Worm (Caenorhabditis elegans) whole organism, mixed stage, embryonic: ENCODE measurements around the gene F38A6.4.

Source experiments
- M03D4.4 ChIP-seq: sonication (generic microtip); optimal IDR thresholded peaks from 2 replicates; lab custom pipeline; 2017; ENCODE audit warnings: mild to moderate bottlenecking, missing genetic modification characterization, missing compliant biosample characterization
- blmp-1 ChIP-seq: fragments of 150-350 bp; optimal IDR thresholded peaks from 2 replicates; lab custom pipeline; 2014; ENCODE audit warnings: missing biosample characterization, missing genetic modification characterization
- ceh-39 ChIP-seq: fragments of 150-350 bp; optimal IDR thresholded peaks from 2 replicates; lab custom pipeline; 2014; ENCODE audit warnings: missing biosample characterization, missing genetic modification characterization
- ceh-43 ChIP-seq: fragments of 200-800 bp; sonication (Bioruptor generic); optimal IDR thresholded peaks from 2 replicates; lab custom pipeline; 2018; ENCODE audit warnings: mild to moderate bottlenecking, missing genetic modification characterization, moderate library complexity, missing compliant biosample characterization
- ceh-83 ChIP-seq: fragments of 200-800 bp; sonication (Bioruptor generic); optimal IDR thresholded peaks from 2 replicates; lab custom pipeline; 2018; ENCODE audit warnings: mild to moderate bottlenecking, missing genetic modification characterization, missing compliant biosample characterization
- ces-1 ChIP-seq: fragments of 150-350 bp; optimal IDR thresholded peaks from 2 replicates; lab custom pipeline; 2014; ENCODE audit warnings: missing biosample characterization, missing genetic modification reagents, missing genetic modification characterization
- elt-3 ChIP-seq: fragments of 150-350 bp; optimal IDR thresholded peaks from 2 replicates; lab custom pipeline; 2014; ENCODE audit warnings: missing biosample characterization, missing genetic modification characterization
- flh-1 ChIP-seq: fragments of 200-800 bp; sonication (Bioruptor generic); optimal IDR thresholded peaks from 2 replicates; lab custom pipeline; 2018; ENCODE audit warnings: mild to moderate bottlenecking, missing genetic modification characterization, moderate library complexity, missing compliant biosample characterization
- hlh-1 ChIP-seq: fragments of 150-350 bp; optimal IDR thresholded peaks from 2 replicates; lab custom pipeline; 2014; ENCODE audit warnings: missing biosample characterization, missing genetic modification reagents, missing genetic modification characterization
- lin-13 ChIP-seq: fragments of 150-350 bp; optimal IDR thresholded peaks from 2 replicates; lab custom pipeline; 2014; ENCODE audit warnings: missing biosample characterization, missing genetic modification characterization
- lin-32 ChIP-seq: fragments of 200-800 bp; sonication (Bioruptor generic); optimal IDR thresholded peaks from 2 replicates; lab custom pipeline; 2018; ENCODE audit warnings: mild to moderate bottlenecking, missing genetic modification characterization, missing compliant biosample characterization
- lsy-2 ChIP-seq: fragments of 150-350 bp; optimal IDR thresholded peaks from 2 replicates; lab custom pipeline; 2014; ENCODE audit warnings: missing biosample characterization, missing genetic modification characterization
- mep-1 ChIP-seq: fragments of 150-350 bp; optimal IDR thresholded peaks from 2 replicates; lab custom pipeline; 2017; ENCODE audit warnings: missing biosample characterization, missing genetic modification reagents, missing genetic modification characterization, inconsistent platforms
- nhr-12 ChIP-seq: fragments of 150-350 bp; optimal IDR thresholded peaks from 2 replicates; lab custom pipeline; 2014; ENCODE audit warnings: missing biosample characterization, missing genetic modification characterization
- nhr-2 ChIP-seq: fragments of 150-350 bp; optimal IDR thresholded peaks from 2 replicates; lab custom pipeline; 2014; ENCODE audit warnings: missing biosample characterization, missing genetic modification characterization
- nhr-237 ChIP-seq: fragments of 150-350 bp; optimal IDR thresholded peaks from 2 replicates; lab custom pipeline; 2014; ENCODE audit warnings: missing biosample characterization, missing genetic modification characterization
- nhr-28 ChIP-seq: fragments of 150-350 bp; optimal IDR thresholded peaks from 2 replicates; lab custom pipeline; 2014; ENCODE audit warnings: missing biosample characterization, missing genetic modification characterization
- nhr-76 ChIP-seq: sonication (generic microtip); optimal IDR thresholded peaks from 2 replicates; lab custom pipeline; 2017; ENCODE audit warnings: missing biosample characterization, missing genetic modification characterization
- pha-4 ChIP-seq: fragments of 150-350 bp; optimal IDR thresholded peaks from 2 replicates; lab custom pipeline; 2018; ENCODE audit warnings: missing biosample characterization, missing genetic modification reagents, missing genetic modification characterization
- sem-2 ChIP-seq: fragments of 200-800 bp; sonication (Bioruptor generic); optimal IDR thresholded peaks from 2 replicates; lab custom pipeline; 2018; ENCODE audit warnings: mild to moderate bottlenecking, missing genetic modification characterization, missing compliant biosample characterization
- snpc-4 ChIP-seq: fragments of 150-350 bp; optimal IDR thresholded peaks from 2 replicates; lab custom pipeline; 2014; ENCODE audit warnings: missing biosample characterization, missing genetic modification characterization
- sptf-1 ChIP-seq: sonication (generic microtip); optimal IDR thresholded peaks from 2 replicates; lab custom pipeline; 2017; ENCODE audit warnings: mild to moderate bottlenecking, missing genetic modification characterization, moderate library complexity, missing compliant biosample characterization
- tbx-8 ChIP-seq: fragments of 200-800 bp; sonication (Bioruptor generic); optimal IDR thresholded peaks from 2 replicates; lab custom pipeline; 2018; ENCODE audit warnings: mild to moderate bottlenecking, missing genetic modification characterization, moderate library complexity, missing compliant biosample characterization
- unc-120 ChIP-seq: sonication (generic microtip); optimal IDR thresholded peaks from 2 replicates; lab custom pipeline; 2017; ENCODE audit warnings: missing genetic modification characterization, missing compliant biosample characterization; ENCODE audit not compliant: poor library complexity, severe bottlenecking
- unc-39 ChIP-seq: fragments of 150-350 bp; optimal IDR thresholded peaks from 2 replicates; lab custom pipeline; 2014; ENCODE audit warnings: missing biosample characterization, missing genetic modification characterization
- unc-62 ChIP-seq: fragments of 150-350 bp; optimal IDR thresholded peaks from 2 replicates; lab custom pipeline; 2014; ENCODE audit warnings: missing biosample characterization, missing genetic modification reagents, missing genetic modification characterization
- zip-8 ChIP-seq: fragments of 150-350 bp; optimal IDR thresholded peaks from 2 replicates; lab custom pipeline; 2014; ENCODE audit warnings: missing biosample characterization, missing genetic modification characterization
- ztf-11 ChIP-seq: fragments of 150-350 bp; optimal IDR thresholded peaks from 2 replicates; lab custom pipeline; 2014; ENCODE audit warnings: missing biosample characterization, missing genetic modification characterization

F38A6.4 gene

DNA sequence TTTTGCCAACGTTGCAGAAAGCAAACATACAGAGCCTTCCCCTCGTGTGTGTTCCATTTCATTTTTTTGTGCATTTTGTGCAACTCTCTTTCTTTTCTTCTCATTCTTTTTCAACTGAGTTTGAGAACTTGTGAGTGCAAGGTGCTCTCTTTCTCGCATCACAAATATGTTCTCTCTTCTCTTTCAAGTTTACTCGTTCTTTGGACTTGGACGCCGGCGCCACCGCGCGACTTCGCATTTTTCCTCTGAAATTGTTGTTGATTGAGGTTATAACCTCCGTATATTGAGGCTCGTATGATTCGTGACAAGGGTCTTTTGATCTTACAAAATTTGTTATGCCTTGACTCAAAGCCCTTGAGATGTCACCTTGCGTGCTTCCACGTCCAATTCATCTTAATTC lies 1.6 kb upstream of the F38A6.4 start:
- TF ChIP-seq unc-62 (GFP tag; lab: Kevin White, UChicago) (no peak), nhr-28 (no peak), ceh-43 (GFP tag; lab: Kevin White, UChicago) (no peak), zip-8 (no peak), ceh-83 (GFP tag; lab: Kevin White, UChicago) (no peak)

- no peak for TF ChIP-seq hlh-1 (tag; lab: Kevin White, UChicago)
Observed at ce11 chrV:20773647-20774046, 1.5 kb downstream of the F38A6.4 start, which contains the start of gene F38A6.5. TSS of gene F38A6.5 (minus strand) at chrV:20773747.

DNA sequence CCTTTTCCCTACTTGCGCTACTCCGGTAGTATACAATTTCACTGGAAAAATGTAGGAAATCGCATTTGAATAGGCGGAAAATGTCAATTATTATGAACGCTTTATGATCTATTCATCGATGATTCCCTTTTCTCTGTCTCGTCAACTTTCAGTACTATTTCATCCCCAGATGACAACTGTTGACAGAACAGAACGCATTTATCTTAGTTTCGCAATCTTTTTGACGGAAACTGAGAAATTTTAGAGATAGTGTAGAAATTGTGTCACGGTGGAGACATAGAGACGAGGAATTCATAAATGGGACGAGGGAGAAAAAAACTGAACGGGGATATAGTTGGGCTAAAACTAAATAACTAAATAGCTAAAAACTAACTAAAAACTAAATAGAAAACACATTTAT lies 3.5 kb downstream of the F38A6.4 start:
- TF ChIP-seq hlh-1 (tag; lab: Kevin White, UChicago) (peak; percentile 31), lsy-2 (no peak), unc-120 (tag; lab: Kevin White, UChicago) (peak; percentile 15), unc-62 (GFP tag; lab: Kevin White, UChicago) (peak; percentile 97)

DNA sequence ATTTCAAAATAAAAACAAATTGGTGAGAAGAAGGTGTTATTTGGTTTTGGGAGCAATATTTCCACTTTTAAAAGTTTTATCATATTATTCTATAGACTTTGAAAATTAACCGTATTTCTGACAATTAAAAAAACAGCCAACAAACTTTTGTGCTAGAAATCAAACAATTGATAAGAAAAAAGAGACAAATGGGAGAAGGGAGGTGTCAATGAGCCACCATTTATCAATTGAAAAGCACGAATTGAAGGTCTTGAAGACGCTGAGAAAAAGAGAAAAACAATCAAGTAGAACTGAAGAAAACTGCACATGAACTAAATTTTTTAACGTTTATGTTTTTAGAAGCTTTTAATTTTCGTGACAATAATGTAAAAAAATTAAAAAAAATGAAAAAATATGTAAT lies 4.3 kb downstream of the F38A6.4 start:
- no peak for TF ChIP-seq unc-39

- TF ChIP-seq lsy-2 (no peak), unc-120 (tag; lab: Kevin White, UChicago) (no peak), sptf-1 (tag; lab: Kevin White, UChicago) (no peak), mep-1 (tag; lab: Kevin White, UChicago) (no peak), lin-13 (tag; lab: Kevin White, UChicago) (no peak), blmp-1 (tag; lab: Kevin White, UChicago) (no peak), ces-1 (no peak), ceh-83 (GFP tag; lab: Kevin White, UChicago) (no peak), nhr-2 (tag; lab: Kevin White, UChicago) (no peak), snpc-4 (tag; lab: Kevin White, UChicago) (no peak), hlh-1 (tag; lab: Kevin White, UChicago) (no peak), pha-4 (no peak), flh-1 (no peak), tbx-8 (GFP tag; lab: Kevin White, UChicago) (no peak), M03D4.4 (tag; lab: Kevin White, UChicago) (no peak), lin-32 (GFP tag; lab: Kevin White, UChicago) (no peak)
Observed at ce11 chrV:20770061-20770460, 5.1 kb downstream of the F38A6.4 start, which contains the start of gene elp-1. TSS of gene elp-1 (minus strand) at chrV:20770161.

DNA sequence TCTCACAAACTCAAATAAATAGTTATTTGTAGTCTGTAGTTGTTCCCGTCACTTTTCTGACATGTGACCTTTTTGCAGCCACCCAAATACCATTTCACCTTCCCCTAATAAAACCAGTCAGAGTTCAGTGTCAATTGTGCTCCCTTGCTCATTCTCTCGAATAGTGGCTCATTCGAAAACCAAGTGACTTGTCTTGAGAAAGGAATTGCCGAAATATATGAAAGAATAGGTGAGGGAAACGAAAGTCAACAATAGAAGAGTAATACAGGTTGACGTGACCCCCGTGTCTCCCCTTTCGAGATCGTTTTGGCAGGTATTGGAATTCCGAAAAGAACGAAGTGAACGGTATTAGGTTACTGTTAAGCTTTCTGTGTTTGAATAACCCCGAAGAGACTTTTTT lies 12.0 kb downstream of the F38A6.4 start:
- no peak for TF ChIP-seq tbx-8 (GFP tag; lab: Kevin White, UChicago)
- TF ChIP-seq elt-3 = no peak
- TF ChIP-seq ceh-83 (GFP tag; lab: Kevin White, UChicago) = no peak

DNA sequence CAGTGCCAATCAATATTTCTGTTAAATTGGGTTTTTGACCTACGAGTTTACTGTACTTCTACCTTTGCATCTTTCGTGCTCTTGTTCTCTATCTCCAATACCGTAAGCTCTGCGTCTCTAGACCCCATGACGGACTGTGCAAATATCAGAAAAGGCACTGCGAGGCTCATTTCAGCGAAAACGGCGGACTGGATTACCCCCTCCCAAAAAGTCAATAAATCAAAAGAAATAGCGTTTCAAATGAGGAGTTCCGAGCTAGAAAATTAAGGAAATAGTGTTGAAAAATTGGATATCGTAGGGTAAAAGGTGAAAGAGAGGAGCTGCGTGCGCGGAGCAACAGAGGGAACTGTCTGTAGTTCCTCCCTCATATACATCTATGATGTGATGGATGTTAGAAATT lies 13.4 kb downstream of the F38A6.4 start:
- no peak for TF ChIP-seq elt-3
- peak; percentile 28 for TF ChIP-seq unc-120 (tag; lab: Kevin White, UChicago)
- TF ChIP-seq nhr-237 (tag; lab: Kevin White, UChicago) = peak; percentile 34
- no peak for TF ChIP-seq flh-1

- TF ChIP-seq flh-1 (no peak), pha-4 (no peak), mep-1 (tag; lab: Kevin White, UChicago) (no peak), hlh-1 (tag; lab: Kevin White, UChicago) (no peak), unc-39 (no peak), nhr-28 (no peak), nhr-12 (no peak), sem-2 (no peak), nhr-76 (tag; lab: Kevin White, UChicago) (no peak), ces-1 (no peak), lin-13 (tag; lab: Kevin White, UChicago) (no peak), lsy-2 (no peak), elt-3 (no peak), unc-62 (GFP tag; lab: Kevin White, UChicago) (no peak), tbx-8 (GFP tag; lab: Kevin White, UChicago) (no peak), ztf-11 (tag; lab: Kevin White, UChicago) (no peak), ceh-39 (tag; lab: Kevin White, UChicago) (no peak)
Observed at ce11 chrV:20758106-20758505, 17.1 kb downstream of the F38A6.4 start.
